Fruit fly (Drosophila melanogaster) whole organism, wandering third instar larva: ENCODE data around the gene capu.

ENCODE experiments used
- Abd-B ChIP-seq: fragments of >200 bp; optimal IDR thresholded peaks from 2 replicates; lab custom pipeline; 2017; ENCODE audit warnings: missing biosample characterization, missing genetic modification characterization
- CG32264 ChIP-seq: fragments of 200-800 bp; sonication (Bioruptor generic); optimal IDR thresholded peaks from 2 replicates; lab custom pipeline; 2016; ENCODE audit warnings: missing biosample characterization, missing genetic modification characterization
- CG9705 ChIP-seq: fragments of 200-800 bp; sonication (Bioruptor generic); optimal IDR thresholded peaks from 2 replicates; lab custom pipeline; 2018; ENCODE audit warnings: missing biosample characterization, mild to moderate bottlenecking, missing genetic modification characterization
- CrebA ChIP-seq: fragments of 200-800 bp; sonication (Bioruptor generic); optimal IDR thresholded peaks from 2 replicates; lab custom pipeline; 2016; ENCODE audit warnings: missing biosample characterization, mild to moderate bottlenecking, missing genetic modification characterization, borderline replicate concordance
- Dfd ChIP-seq: fragments of >200 bp; optimal IDR thresholded peaks from 2 replicates; lab custom pipeline; 2017; ENCODE audit warnings: missing biosample characterization, missing genetic modification characterization
- Dif ChIP-seq: fragments of 200-275, 200-300 bp; sonication (Bioruptor generic); optimal IDR thresholded peaks from 2 replicates; lab custom pipeline; 2018; ENCODE audit warnings: missing biosample characterization, missing genetic modification characterization; ENCODE audit not compliant: partially characterized antibody
- GATAd ChIP-seq: sonication (Bioruptor generic); optimal IDR thresholded peaks from 2 replicates; lab custom pipeline; 2016; ENCODE audit warnings: missing biosample characterization, missing genetic modification characterization
- HLH106 ChIP-seq: fragments of 200-800 bp; optimal IDR thresholded peaks from 3 replicates; lab custom pipeline; 2019; ENCODE audit warnings: missing biosample characterization, mild to moderate bottlenecking, missing genetic modification characterization, moderate library complexity
- Hnf4 ChIP-seq: fragments of 200-800 bp; sonication (Bioruptor generic); optimal IDR thresholded peaks from 2 replicates; lab custom pipeline; 2016; ENCODE audit warnings: missing biosample characterization, mild to moderate bottlenecking, missing genetic modification characterization
- Hr78 ChIP-seq: fragments of >200 bp; optimal IDR thresholded peaks from 2 replicates; lab custom pipeline; 2017; ENCODE audit warnings: missing biosample characterization, missing genetic modification characterization
- Hr83 ChIP-seq: fragments of 200-300 bp; sonication (Bioruptor generic); optimal IDR thresholded peaks from 2 replicates; lab custom pipeline; 2016; ENCODE audit warnings: missing biosample characterization, mild to moderate bottlenecking, missing genetic modification characterization, moderate library complexity; ENCODE audit not compliant: poor library complexity, severe bottlenecking
- Jra ChIP-seq: sonication (Bioruptor generic); optimal IDR thresholded peaks from 2 replicates; lab custom pipeline; 2016; ENCODE audit warnings: missing biosample characterization, missing genetic modification characterization
- Mio ChIP-seq: sonication (Bioruptor generic); optimal IDR thresholded peaks from 2 replicates; lab custom pipeline; 2016; ENCODE audit warnings: missing biosample characterization, missing genetic modification characterization
- Myc ChIP-seq: fragments of >200 bp; optimal IDR thresholded peaks from 2 replicates; lab custom pipeline; 2017
- N ChIP-seq: fragments of >200 bp; optimal IDR thresholded peaks from 2 replicates; lab custom pipeline; 2018; ENCODE audit warnings: missing biosample characterization, missing external identifiers, missing genetic modification characterization
- OdsH ChIP-seq: fragments of 200-800 bp; sonication (Bioruptor generic); optimal IDR thresholded peaks from 2 replicates; lab custom pipeline; 2016; ENCODE audit warnings: missing biosample characterization, mild to moderate bottlenecking, missing genetic modification characterization
- Rel ChIP-seq, 2 experiments: fragments of 200-800 bp; sonication (Bioruptor generic) in 1 of 2; optimal IDR thresholded peaks; 2 replicates in 1 of 2; 3 replicates in 1 of 2; lab custom pipeline; 2016 to 2019; ENCODE audit warnings: mild to moderate bottlenecking in 2 of 2, missing biosample characterization in 2 of 2, missing genetic modification characterization in 2 of 2, moderate library complexity in 1 of 2
- Sp1 ChIP-seq: fragments of 200-800 bp; sonication (Bioruptor generic); optimal IDR thresholded peaks from 3 replicates; lab custom pipeline; 2019; ENCODE audit warnings: missing biosample characterization, mild to moderate bottlenecking, missing genetic modification characterization, moderate library complexity
- Vsx2 ChIP-seq: fragments of 200-300, 225-300 bp; sonication (Bioruptor generic); optimal IDR thresholded peaks from 2 replicates; lab custom pipeline; 2018; ENCODE audit warnings: missing biosample characterization, missing genetic modification characterization; ENCODE audit not compliant: partially characterized antibody
- br ChIP-seq: fragments of 200-800 bp; sonication (Bioruptor generic); optimal IDR thresholded peaks from 2 replicates; lab custom pipeline; 2016; ENCODE audit warnings: missing biosample characterization, missing genetic modification characterization
- brk ChIP-seq: fragments of 200-800 bp; sonication (Bioruptor generic); optimal IDR thresholded peaks from 2 replicates; lab custom pipeline; 2016; ENCODE audit warnings: missing biosample characterization, mild to moderate bottlenecking, missing genetic modification characterization
- dl ChIP-seq, 2 experiments: fragments of 175-275, 200-275 bp in 1 of 2; fragments of 200-275 bp in 1 of 2; sonication (Bioruptor generic); optimal IDR thresholded peaks; lab custom pipeline; 2018; ENCODE audit warnings: mild to moderate bottlenecking in 2 of 2, missing biosample characterization in 2 of 2, missing genetic modification characterization in 2 of 2, moderate library complexity in 2 of 2; ENCODE audit not compliant: partially characterized antibody in 2 of 2, insufficient read depth in 1 of 2
- dmrt93B ChIP-seq: fragments of 200-800 bp; sonication (Bioruptor generic); optimal IDR thresholded peaks from 2 replicates; lab custom pipeline; 2018; ENCODE audit warnings: missing biosample characterization, mild to moderate bottlenecking, missing genetic modification characterization
- dsf ChIP-seq: sonication (Bioruptor generic); optimal IDR thresholded peaks from 2 replicates; lab custom pipeline; 2016; ENCODE audit warnings: missing biosample characterization, missing genetic modification characterization, borderline replicate concordance
- ey ChIP-seq: fragments of 200-800 bp; sonication (Bioruptor generic); optimal IDR thresholded peaks from 2 replicates; lab custom pipeline; 2016; ENCODE audit warnings: missing biosample characterization, missing genetic modification characterization
- foxo ChIP-seq, 2 experiments: fragments of 200-800 bp; sonication (Bioruptor generic); optimal IDR thresholded peaks; 2 replicates in 1 of 2; 3 replicates in 1 of 2; lab custom pipeline; 2016 to 2017; ENCODE audit warnings: missing biosample characterization in 2 of 2, missing genetic modification characterization in 2 of 2
- fru ChIP-seq: fragments of 200-800 bp; sonication (Bioruptor generic); optimal IDR thresholded peaks from 3 replicates; lab custom pipeline; 2016; ENCODE audit warnings: missing biosample characterization, mild to moderate bottlenecking, missing genetic modification characterization
- h ChIP-seq: fragments of 200-800 bp; sonication (Bioruptor generic); optimal IDR thresholded peaks from 3 replicates; lab custom pipeline; 2016; ENCODE audit warnings: missing biosample characterization, mild to moderate bottlenecking, missing genetic modification characterization
- jim ChIP-seq: fragments of 175-275, 200-325 bp; sonication (Bioruptor generic); optimal IDR thresholded peaks from 2 replicates; lab custom pipeline; 2016; ENCODE audit warnings: missing biosample characterization, mild to moderate bottlenecking, missing genetic modification characterization
- lola ChIP-seq: fragments of >200 bp; optimal IDR thresholded peaks from 2 replicates; lab custom pipeline; 2017; ENCODE audit warnings: missing biosample characterization, missing genetic modification characterization
- pan ChIP-seq: fragments of >200 bp; optimal IDR thresholded peaks from 2 replicates; lab custom pipeline; 2017
- psq ChIP-seq: fragments of 200-800 bp; sonication (Bioruptor generic); optimal IDR thresholded peaks from 3 replicates; lab custom pipeline; 2017; ENCODE audit warnings: missing biosample characterization, mild to moderate bottlenecking, missing genetic modification characterization, moderate library complexity
- rgr ChIP-seq: fragments of 200-800 bp; sonication (Bioruptor generic); optimal IDR thresholded peaks from 3 replicates; lab custom pipeline; 2016; ENCODE audit warnings: missing biosample characterization, mild to moderate bottlenecking, missing genetic modification characterization
- sage ChIP-seq: fragments of 200-800 bp; sonication (Bioruptor generic); optimal IDR thresholded peaks from 2 replicates; lab custom pipeline; 2016; ENCODE audit warnings: missing biosample characterization, mild to moderate bottlenecking, missing genetic modification characterization
- sv ChIP-seq: fragments of 200-800 bp; sonication (Bioruptor generic); optimal IDR thresholded peaks from 3 replicates; lab custom pipeline; 2016; ENCODE audit warnings: missing biosample characterization, missing genetic modification characterization
- tai ChIP-seq: sonication (Bioruptor generic); optimal IDR thresholded peaks from 2 replicates; lab custom pipeline; 2016; ENCODE audit warnings: missing biosample characterization, missing genetic modification characterization
- usp ChIP-seq: fragments of >200 bp; optimal IDR thresholded peaks from 2 replicates; lab custom pipeline; 2017; ENCODE audit warnings: missing biosample characterization, missing genetic modification characterization
- woc ChIP-seq: sonication (Bioruptor generic); optimal IDR thresholded peaks from 2 replicates; lab custom pipeline; 2016; ENCODE audit warnings: missing biosample characterization, mild to moderate bottlenecking, missing genetic modification characterization

capu gene

dm6 chr2L:3835221-3835620 is 67.4 kb downstream of the capu start:
- TF ChIP-seq Rel (GFP tag; optimal IDR thresholded peaks at IDR 0.05; lab: Kevin White, UChicago) (no peak), Rel (tag; optimal IDR thresholded peaks at IDR 0.05; lab: Kevin White, UChicago) (peak; percentile 78), dl (GFP tag; optimal IDR thresholded peaks at IDR 0.05; lab: Kevin White, UChicago; ENCODE audit: insufficient read depth in 1 of 2, partially characterized antibody in 2 of 2) (peak in 1 of 2 experiments; percentile 12), usp (no peak), br (GFP tag; lab: Kevin White, UChicago) (no peak), Dif (GFP tag; lab: Kevin White, UChicago) (peak; percentile 24), Hr78 (no peak)
- TF ChIP-seq, all 38 proteins: peak for 3

dm6 chr2L:3833924-3834323 is 68.7 kb downstream of the capu start:
- TF ChIP-seq dl (GFP tag; optimal IDR thresholded peaks at IDR 0.05; lab: Kevin White, UChicago; ENCODE audit: insufficient read depth in 1 of 2, partially characterized antibody in 2 of 2) = no peak
- TF ChIP-seq N = no peak
- TF ChIP-seq Abd-B (GFP tag; lab: Kevin White, UChicago) = no peak

- TF ChIP-seq Hr83 = no peak
- peak; percentile 96 for TF ChIP-seq sv (GFP tag; lab: Kevin White, UChicago)
- peak; percentile 57 for TF ChIP-seq Sp1 (GFP tag; lab: Kevin White, UChicago)
- no peak for TF ChIP-seq dsf (GFP tag; lab: Kevin White, UChicago)
- no peak for TF ChIP-seq Dif (GFP tag; lab: Kevin White, UChicago)
- no peak for TF ChIP-seq Mio
- peak; percentile 72 for TF ChIP-seq fru (GFP tag; lab: Kevin White, UChicago)
- TF ChIP-seq dmrt93B (GFP tag; lab: Kevin White, UChicago) = peak; percentile 41
- TF ChIP-seq CrebA (GFP tag; lab: Kevin White, UChicago) = no peak
- TF ChIP-seq foxo (GFP tag; optimal IDR thresholded peaks at IDR 0.05; lab: Kevin White, UChicago) = peak in 1 of 2 experiments; percentile 79
- TF ChIP-seq usp = no peak
- TF ChIP-seq br (GFP tag; lab: Kevin White, UChicago) = peak; percentile 67
- TF ChIP-seq sage (GFP tag; lab: Kevin White, UChicago) = no peak
- TF ChIP-seq lola (GFP tag; lab: Kevin White, UChicago) = no peak
- peak; percentile 78 for TF ChIP-seq h (GFP tag; lab: Kevin White, UChicago)
- no peak for TF ChIP-seq pan (lab: Kevin White, UChicago)
- peak; percentile 73 for TF ChIP-seq ey (GFP tag; lab: Kevin White, UChicago)
- no peak for TF ChIP-seq psq (GFP tag; lab: Kevin White, UChicago)
- peak; percentile 30 for TF ChIP-seq brk
- TF ChIP-seq OdsH = peak; percentile 67
- peak; percentile 58 for TF ChIP-seq Hnf4 (GFP tag; lab: Kevin White, UChicago)
- peak; percentile 21 for TF ChIP-seq CG32264
- TF ChIP-seq GATAd (GFP tag; lab: Kevin White, UChicago) = no peak
- TF ChIP-seq HLH106 (tag; lab: Kevin White, UChicago) = peak; percentile 69
- TF ChIP-seq Myc (lab: Kevin White, UChicago) = no peak
- no peak for TF ChIP-seq dl (GFP tag; optimal IDR thresholded peaks at IDR 0.05; lab: Kevin White, UChicago; ENCODE audit: insufficient read depth in 1 of 2, partially characterized antibody in 2 of 2)
- no peak for TF ChIP-seq Rel (GFP tag; optimal IDR thresholded peaks at IDR 0.05; lab: Kevin White, UChicago)
- no peak for TF ChIP-seq Rel (tag; optimal IDR thresholded peaks at IDR 0.05; lab: Kevin White, UChicago)
- no peak for TF ChIP-seq CG9705 (GFP tag; lab: Kevin White, UChicago)
- no peak for TF ChIP-seq Vsx2 (GFP tag; lab: Kevin White, UChicago)
- no peak for TF ChIP-seq jim
- peak; percentile 14 for TF ChIP-seq woc (GFP tag; lab: Kevin White, UChicago)
- TF ChIP-seq Abd-B (GFP tag; lab: Kevin White, UChicago) = no peak
- TF ChIP-seq rgr (GFP tag; lab: Kevin White, UChicago) = peak; percentile 71
- TF ChIP-seq Jra (GFP tag; lab: Kevin White, UChicago) = peak; percentile 2
- no peak for TF ChIP-seq Hr78
- TF ChIP-seq tai (GFP tag; lab: Kevin White, UChicago) = no peak
- no peak for TF ChIP-seq Dfd
- no peak for TF ChIP-seq N
Observed at dm6 chr2L:3832249-3832675, 70.4 kb downstream of the capu start.
